Fruit fly (Drosophila melanogaster) Kc167 (cell line): ENCODE results near the gene CG31365.

Source experiments
- Myc ChIP-seq: fragments of >200 bp; optimal IDR thresholded peaks from 2 replicates; lab custom pipeline; 2017; ENCODE audit warnings: missing external identifiers
- Sin3A ChIP-seq: fragments of >200 bp; optimal IDR thresholded peaks from 2 replicates; lab custom pipeline; 2018; ENCODE audit warnings: missing external identifiers
- h ChIP-seq: fragments of >200 bp; optimal IDR thresholded peaks from 3 replicates; lab custom pipeline; 2018; ENCODE audit warnings: missing external identifiers
- insv ChIP-seq: fragments of >200 bp; optimal IDR thresholded peaks from 3 replicates; lab custom pipeline; 2018; ENCODE audit warnings: missing external identifiers
- psq ChIP-seq: fragments of >200 bp; optimal IDR thresholded peaks from 2 replicates; lab custom pipeline; 2017; ENCODE audit warnings: missing external identifiers
- ttk ChIP-seq: sonication (Bioruptor generic); optimal IDR thresholded peaks from 2 replicates; lab custom pipeline; 2017; ENCODE audit warnings: missing external identifiers

The CG31365 gene

DNA sequence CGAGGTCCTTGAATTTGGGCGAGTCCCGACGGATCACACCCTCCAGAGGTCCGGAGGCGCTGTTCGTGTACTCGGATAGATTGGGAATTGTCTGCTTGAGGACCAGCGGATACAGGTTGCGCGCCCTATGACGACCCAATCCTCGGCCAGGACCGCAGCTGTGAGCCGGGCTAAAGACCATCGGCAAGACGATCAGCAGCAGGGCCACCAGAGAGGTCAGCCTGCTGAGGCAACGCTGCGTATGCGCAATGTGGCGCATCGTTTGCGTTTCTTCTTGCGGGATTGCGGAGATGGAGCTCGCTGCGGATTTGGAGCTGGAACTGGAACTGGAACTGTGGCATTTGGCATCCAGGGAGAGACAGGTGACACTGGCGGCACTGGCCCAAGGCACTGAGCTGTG, 14.9 kb upstream of the CG31365 start:
- TF ChIP-seq insv (lab: Kevin White, UChicago) (no peak), ttk (no peak), Myc (lab: Kevin White, UChicago) (no peak), psq (lab: Kevin White, UChicago) (no peak), Sin3A (lab: Kevin White, UChicago) (no peak), h (lab: Kevin White, UChicago) (no peak)

DNA sequence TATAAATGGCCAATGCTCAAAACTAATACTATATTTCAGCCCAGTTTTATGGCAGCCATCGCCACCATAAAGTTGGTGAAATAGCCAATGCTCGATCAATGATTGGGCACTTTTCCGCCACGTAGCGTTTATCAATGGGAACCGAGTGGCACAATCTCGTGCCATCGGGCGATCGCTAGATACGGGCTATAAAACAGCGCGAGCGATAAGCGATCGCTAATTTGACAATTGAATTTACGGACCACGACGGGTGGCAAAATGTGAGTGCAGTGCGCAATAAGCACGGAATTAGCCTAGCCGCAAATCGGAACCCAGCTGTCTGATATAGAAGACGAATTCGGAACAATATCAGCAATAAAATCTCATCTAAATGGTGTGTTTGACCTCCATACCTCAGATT, 14.1 kb upstream of the CG31365 start:
- TF ChIP-seq Myc (lab: Kevin White, UChicago) (no peak), ttk (no peak), insv (lab: Kevin White, UChicago) (no peak), Sin3A (lab: Kevin White, UChicago) (no peak), h (lab: Kevin White, UChicago) (no peak), psq (lab: Kevin White, UChicago) (no peak)

DNA sequence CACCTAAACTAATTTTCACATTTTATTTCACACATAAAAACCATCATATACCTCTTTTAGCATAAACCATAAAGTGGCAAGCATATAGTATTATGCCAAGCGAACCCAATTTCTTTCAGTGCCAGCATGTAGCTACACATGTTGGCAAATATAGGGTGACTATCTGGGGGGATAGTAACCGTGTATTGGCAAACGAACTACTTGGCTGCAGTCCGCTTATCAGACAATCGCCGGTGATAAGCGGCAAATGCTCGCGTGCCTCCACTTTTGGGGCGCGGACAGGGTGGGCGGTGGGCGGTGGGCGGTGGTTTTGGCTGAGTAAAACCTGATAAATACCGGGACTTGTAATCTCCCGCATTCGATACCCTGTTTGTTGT, 13.4 kb upstream of the CG31365 start:
- TF ChIP-seq psq (lab: Kevin White, UChicago): no peak
- no peak for TF ChIP-seq ttk
- no peak for TF ChIP-seq Myc (lab: Kevin White, UChicago)
- TF ChIP-seq h (lab: Kevin White, UChicago): no peak
- TF ChIP-seq Sin3A (lab: Kevin White, UChicago): no peak
- TF ChIP-seq insv (lab: Kevin White, UChicago): no peak

DNA sequence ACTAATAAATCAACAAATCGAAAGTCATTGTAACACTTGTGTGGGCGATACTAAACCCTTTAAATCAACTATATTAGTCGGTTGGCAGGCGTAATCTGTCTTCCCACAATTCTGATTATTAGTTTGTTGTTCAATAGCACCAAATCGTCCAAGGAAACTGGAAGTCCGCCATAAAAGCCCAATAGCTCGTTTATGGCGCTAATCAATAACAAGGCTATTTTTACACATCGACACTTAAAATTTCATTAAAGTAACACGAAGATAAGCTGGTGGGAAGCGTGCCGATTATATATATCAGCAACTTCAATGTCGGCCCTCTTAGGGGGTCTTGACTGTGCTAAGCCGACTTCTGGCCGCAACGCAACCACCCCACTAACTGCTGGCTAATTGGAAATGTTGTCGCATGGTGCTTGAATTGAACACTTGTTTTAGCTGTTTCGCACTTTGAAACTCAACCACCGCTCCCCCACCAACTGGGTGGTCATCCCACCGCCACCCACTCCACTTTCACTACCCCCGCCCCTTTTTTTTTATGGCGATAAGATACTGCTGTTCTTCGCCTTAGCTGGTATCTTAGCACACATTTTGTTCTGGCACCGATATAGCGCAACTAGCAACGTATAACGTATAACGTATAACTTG, 12.9 kb upstream of the CG31365 start:
- TF ChIP-seq psq (lab: Kevin White, UChicago) (no peak), Myc (lab: Kevin White, UChicago) (no peak), ttk (no peak), Sin3A (lab: Kevin White, UChicago) (no peak), h (lab: Kevin White, UChicago) (no peak), insv (lab: Kevin White, UChicago) (no peak)

DNA sequence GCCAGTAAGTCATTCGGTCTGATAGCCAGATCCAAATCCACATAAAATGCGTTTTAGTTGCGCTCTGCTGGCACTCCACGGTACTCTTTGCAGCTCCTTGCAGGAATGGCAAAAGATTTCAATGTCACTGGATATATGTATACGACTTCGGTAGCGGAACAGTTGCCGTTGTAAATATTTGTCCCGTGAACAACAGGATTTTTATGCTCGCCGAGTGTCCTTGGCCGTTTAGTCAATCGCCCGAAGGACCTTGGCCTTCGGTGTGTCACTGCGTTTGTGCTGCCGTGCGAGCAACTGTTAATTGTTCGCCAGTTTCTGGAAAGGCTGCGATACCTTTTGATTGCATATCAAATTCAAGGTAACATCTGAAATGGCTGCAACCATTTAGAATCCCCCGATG, 12.2 kb upstream of the CG31365 start:
- TF ChIP-seq psq (lab: Kevin White, UChicago) (no peak), Myc (lab: Kevin White, UChicago) (no peak), ttk (no peak), Sin3A (lab: Kevin White, UChicago) (no peak), insv (lab: Kevin White, UChicago) (no peak), h (lab: Kevin White, UChicago) (no peak)

DNA sequence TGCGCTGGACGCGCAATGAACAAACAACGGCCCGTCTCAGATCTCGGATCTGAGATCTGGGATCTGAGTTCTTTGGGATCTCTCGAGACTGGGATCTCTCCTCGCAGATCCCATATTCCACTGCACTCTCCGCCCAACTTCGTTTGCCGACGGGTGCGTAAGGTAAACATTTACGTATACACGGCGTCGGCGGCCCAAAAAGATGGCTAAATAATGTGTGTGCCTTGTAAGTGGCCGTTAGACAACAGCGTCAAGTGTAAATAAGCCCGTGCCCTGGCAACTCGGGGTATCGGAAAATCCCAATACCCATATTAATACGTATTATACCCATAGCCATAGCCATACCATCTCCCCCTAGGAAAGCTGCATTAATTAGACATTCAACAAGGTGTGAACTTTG, 8.5 kb upstream of the CG31365 start:
- TF ChIP-seq Sin3A (lab: Kevin White, UChicago) (no peak), Myc (lab: Kevin White, UChicago) (no peak), insv (lab: Kevin White, UChicago) (no peak), psq (lab: Kevin White, UChicago) (no peak), ttk (no peak), h (lab: Kevin White, UChicago) (no peak)

DNA sequence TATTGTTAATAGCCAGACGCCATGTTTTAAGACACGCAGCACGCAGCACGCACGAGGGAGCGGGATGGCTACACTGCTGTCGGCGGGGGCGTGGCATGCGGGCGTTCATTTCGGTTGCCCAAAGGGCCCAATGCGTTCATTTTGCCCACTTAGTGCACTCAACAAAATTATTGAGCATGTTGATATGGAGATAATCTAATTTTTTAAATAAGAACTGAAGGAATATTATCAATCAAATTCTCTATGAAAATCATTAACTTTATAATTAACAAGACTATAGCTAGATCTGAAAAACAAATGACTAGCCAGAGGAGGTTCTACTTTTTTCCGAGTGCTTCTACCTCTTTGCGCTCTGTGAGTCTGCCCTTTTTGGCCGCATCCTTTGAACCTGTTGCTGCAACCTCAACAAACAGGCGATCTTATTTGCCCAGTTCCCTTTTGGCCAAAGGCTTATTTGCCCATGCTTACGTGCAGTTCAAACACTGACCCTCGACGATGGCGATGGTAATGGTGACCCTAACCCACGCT, 7.1 kb upstream of the CG31365 start:
- TF ChIP-seq insv (lab: Kevin White, UChicago) (no peak), h (lab: Kevin White, UChicago) (no peak), Sin3A (lab: Kevin White, UChicago) (no peak), ttk (no peak), Myc (lab: Kevin White, UChicago) (no peak), psq (lab: Kevin White, UChicago) (no peak)

DNA sequence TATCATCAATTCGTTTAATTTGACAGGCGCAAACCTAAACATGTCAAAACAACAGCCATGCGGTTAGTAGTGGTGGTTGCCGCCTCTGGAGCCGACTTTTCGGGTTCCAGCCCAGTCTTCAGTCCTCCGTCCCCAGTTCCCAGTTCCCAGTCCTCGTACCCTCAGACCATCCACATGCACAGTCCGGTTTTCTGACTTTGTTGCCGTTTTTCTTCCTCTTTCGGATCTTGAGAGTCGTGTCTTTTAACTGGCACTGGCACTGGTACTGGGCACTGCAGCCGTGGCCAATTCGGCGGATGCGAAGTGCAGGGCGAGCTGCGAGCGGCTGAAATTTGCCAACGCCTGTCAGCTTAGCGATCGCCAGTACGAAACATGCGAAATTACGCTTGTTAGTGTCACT, 6.1 kb upstream of the CG31365 start:
- TF ChIP-seq insv (lab: Kevin White, UChicago): no peak
- TF ChIP-seq Myc (lab: Kevin White, UChicago): no peak
- no peak for TF ChIP-seq ttk
- TF ChIP-seq psq (lab: Kevin White, UChicago): no peak
- TF ChIP-seq h (lab: Kevin White, UChicago): no peak
- TF ChIP-seq Sin3A (lab: Kevin White, UChicago): no peak

DNA sequence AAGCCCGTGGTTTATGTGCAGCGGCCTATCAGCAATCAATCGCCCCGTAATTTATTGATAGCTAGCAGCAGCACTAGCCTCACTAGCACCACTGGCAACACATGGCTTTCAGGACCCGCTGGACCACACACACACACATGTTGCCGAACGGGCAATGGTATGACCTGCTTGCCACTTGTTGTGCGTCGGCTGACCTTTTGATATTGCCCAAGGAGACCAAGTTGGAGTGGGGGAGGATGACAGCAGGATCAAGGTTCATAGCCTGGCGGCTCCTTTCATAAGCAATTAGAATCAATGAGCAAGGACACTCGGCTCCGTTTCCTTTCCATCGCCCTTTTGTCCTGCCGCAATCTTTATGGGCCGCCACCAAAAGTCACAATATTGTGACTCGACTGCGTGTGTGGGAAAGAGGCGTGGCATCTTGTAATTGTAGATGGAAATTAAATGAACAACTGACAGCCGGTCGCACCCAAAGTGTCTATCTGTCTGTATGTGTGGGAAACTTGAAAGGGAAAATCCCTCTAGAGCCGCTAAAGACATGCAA, 5.2 kb upstream of the CG31365 start:
- TF ChIP-seq psq (lab: Kevin White, UChicago) (no peak), Sin3A (lab: Kevin White, UChicago) (no peak), insv (lab: Kevin White, UChicago) (no peak), Myc (lab: Kevin White, UChicago) (no peak)

DNA sequence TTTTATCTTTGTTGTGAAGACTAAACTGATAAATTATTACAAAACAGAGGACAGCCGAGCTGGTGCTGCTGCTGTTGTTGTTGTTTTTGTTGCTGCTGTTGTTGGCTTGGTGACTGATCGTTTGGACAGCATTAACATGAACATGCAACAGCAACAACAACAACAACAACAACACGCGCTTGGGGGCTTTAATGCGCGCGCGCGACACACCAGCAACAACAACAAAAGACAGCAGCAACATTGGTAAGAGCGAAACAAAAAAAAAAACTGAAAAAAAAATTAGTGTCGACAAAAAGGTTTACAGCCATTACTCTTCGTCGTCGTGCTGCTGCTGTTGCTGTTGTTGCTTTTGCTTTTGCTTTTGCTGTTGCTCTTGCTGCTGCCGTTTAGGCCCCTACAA, 4.7 kb upstream of the CG31365 start:
- no peak for TF ChIP-seq ttk
- no peak for TF ChIP-seq Myc (lab: Kevin White, UChicago)
- TF ChIP-seq h (lab: Kevin White, UChicago): no peak
- TF ChIP-seq psq (lab: Kevin White, UChicago): no peak

DNA sequence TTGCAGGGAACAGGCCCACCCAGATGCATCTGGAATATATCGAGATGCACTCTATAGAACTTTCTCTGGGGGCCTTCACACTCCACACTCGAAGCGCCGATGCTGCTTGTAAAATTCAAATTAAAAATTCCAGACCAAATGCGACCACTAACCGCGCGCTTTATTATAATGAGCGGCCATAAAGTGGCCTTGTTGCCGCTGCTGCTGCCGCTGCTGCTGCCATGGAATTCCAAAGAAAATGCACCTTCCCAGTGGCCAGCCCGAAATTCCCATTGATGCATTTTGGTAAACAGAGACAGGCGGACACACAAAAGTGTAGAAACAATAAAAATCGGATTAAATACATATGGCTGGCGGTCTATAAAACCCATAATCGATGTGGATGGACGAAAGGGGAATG, 4.0 kb upstream of the CG31365 start:
- TF ChIP-seq insv (lab: Kevin White, UChicago): no peak
- TF ChIP-seq Sin3A (lab: Kevin White, UChicago): no peak
- TF ChIP-seq h (lab: Kevin White, UChicago): no peak
- no peak for TF ChIP-seq Myc (lab: Kevin White, UChicago)
- TF ChIP-seq ttk: no peak
- no peak for TF ChIP-seq psq (lab: Kevin White, UChicago)

DNA sequence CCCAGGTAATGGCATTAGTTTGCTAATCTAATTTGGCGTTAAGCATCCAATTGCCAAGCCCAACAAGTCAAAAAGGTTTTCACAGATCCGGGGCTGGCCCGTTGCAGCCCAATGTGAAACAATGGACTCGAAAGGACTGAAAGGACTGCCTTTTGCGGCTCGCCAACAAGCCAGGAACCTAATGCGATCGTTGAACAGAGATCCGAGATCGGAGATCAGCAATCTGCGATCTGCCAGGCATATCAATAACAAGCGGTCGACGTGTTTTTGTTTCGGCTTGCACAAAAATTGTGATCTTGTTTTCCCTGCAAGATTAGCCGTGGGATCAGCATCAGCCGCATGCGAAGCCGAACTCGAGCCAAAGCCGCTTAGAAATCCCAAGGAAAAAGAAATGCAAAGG, 3.4 kb upstream of the CG31365 start:
- TF ChIP-seq Myc (lab: Kevin White, UChicago): no peak
- TF ChIP-seq insv (lab: Kevin White, UChicago): no peak
- TF ChIP-seq ttk: no peak
